Worm (Caenorhabditis elegans) whole organism, midembryonic: ENCODE data around the gene srh-88.

Experiments
- T22C8.4 ChIP-seq: fragments of 200-800 bp; sonication (Bioruptor generic); IDR thresholded peaks from 2 replicates; pipeline ENCODE4 v1.3.6; 2022; ENCODE audit warnings: missing genetic modification characterization, missing compliant biosample characterization
- klf-2 ChIP-seq: fragments of 200-800 bp; sonication (Bioruptor generic); conservative IDR thresholded peaks from 2 replicates; pipeline ENCODE4 v1.3.6; 2022; ENCODE audit warnings: missing genetic modification reagents, missing genetic modification characterization, missing compliant biosample characterization
- med-1 ChIP-seq: sonication (generic microtip); optimal IDR thresholded peaks from 2 replicates; lab custom pipeline; 2017; ENCODE audit warnings: missing genetic modification characterization, mild to moderate bottlenecking, missing compliant biosample characterization, antibody characterized with exemption, missing genetic modification reagents; ENCODE audit not compliant: insufficient read depth
- ref-1 ChIP-seq: fragments of 200-800 bp; sonication (Bioruptor generic); conservative IDR thresholded peaks from 2 replicates; pipeline ENCODE4 v1.3.6; 2022; ENCODE audit warnings: missing genetic modification reagents, missing genetic modification characterization, missing compliant biosample characterization
- tab-1 ChIP-seq: fragments of 200-800 bp; sonication (Bioruptor generic); IDR thresholded peaks from 2 replicates; pipeline ENCODE4 v1.3.6; 2022; ENCODE audit warnings: missing genetic modification characterization, missing compliant biosample characterization

- TF ChIP-seq klf-2 (GFP tag; lab: Robert Waterston, UW): no peak
- TF ChIP-seq med-1 (GFP tag; lab: Kevin White, UChicago): no peak
- TF ChIP-seq tab-1 (GFP tag; lab: Robert Waterston, UW): no peak
- no peak for TF ChIP-seq T22C8.4 (GFP tag; lab: Robert Waterston, UW)
- TF ChIP-seq ref-1 (GFP tag; lab: Robert Waterston, UW): no peak
Measured at ce11 chrV:2964786-2965185, at the start of gene srh-88.
